Worm (Caenorhabditis elegans): ENCODE data around the gene F59B10.4.
A peak's percentile ranks its signal among the peaks of the same experiment; 100 is the strongest.

F59B10.4 gene

DNA sequence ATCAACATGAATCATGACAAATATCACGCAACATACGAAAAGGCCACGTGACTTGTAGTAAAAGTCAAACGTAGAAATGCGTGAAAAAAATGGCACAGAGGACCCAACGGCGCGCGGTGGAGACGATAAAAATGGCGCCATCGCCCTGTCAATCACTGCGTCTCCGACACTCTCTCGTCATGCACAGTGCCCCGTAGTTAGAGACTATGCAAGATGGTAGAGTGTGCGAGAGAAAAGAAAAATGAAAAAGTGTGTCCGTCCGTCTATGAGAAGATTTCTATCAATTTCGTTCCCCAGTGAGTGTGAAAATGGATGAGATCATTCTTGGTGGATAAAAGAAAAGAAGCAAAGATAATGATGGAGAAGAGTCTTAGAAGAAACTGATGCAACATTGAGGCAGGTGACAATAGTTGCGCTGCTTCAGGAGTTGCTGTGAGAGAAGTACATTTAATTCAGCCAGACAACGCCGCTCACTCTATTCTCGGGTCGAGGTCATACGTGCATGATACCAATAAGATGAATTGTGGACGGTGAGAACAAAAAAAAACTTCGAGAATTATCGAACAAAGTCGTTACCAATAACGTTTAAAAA lies 36.7 kb upstream of the F59B10.4 start (continued):
- peak in 1 of 3 experiments; percentile 17 for TF ChIP-seq ceh-82 (tag; optimal IDR thresholded peaks at IDR 0.05)
- TF ChIP-seq C16A3.4 (tag; optimal IDR thresholded peaks at IDR 0.05): peak; percentile 10
- peak; percentile 0 for TF ChIP-seq jun-1 (tag; optimal IDR thresholded peaks at IDR 0.05)
- TF ChIP-seq ceh-8 (GFP tag; optimal IDR thresholded peaks at IDR 0.05): no peak
- peak in 1 of 2 experiments; percentile 2 for TF ChIP-seq ztf-11 (tag; optimal IDR thresholded peaks at IDR 0.05)
- no peak for TF ChIP-seq sox-4 (tag; optimal IDR thresholded peaks at IDR 0.05)
- TF ChIP-seq fkh-10 (GFP tag; optimal IDR thresholded peaks at IDR 0.05): no peak
- TF ChIP-seq hpl-2 (GFP tag; optimal IDR thresholded peaks at IDR 0.05): no peak
- 0 out of 2 replicates have a peak, but pooled peaks have one; percentile 37 for TF ChIP-seq grh-1 (GFP tag; IDR thresholded peaks at IDR 0.05)
- TF ChIP-seq lin-39 (tag; optimal IDR thresholded peaks at IDR 0.05): peak; percentile 22
- peak; percentile 55 for TF ChIP-seq xbp-1 (tag; optimal IDR thresholded peaks at IDR 0.05)
- peak; percentile 64 for TF ChIP-seq ama-1 (optimal IDR thresholded peaks at IDR 0.05)
- no peak for TF ChIP-seq unc-62 (GFP tag; optimal IDR thresholded peaks at IDR 0.05)
- peak; percentile 44 for TF ChIP-seq aha-1 (tag; optimal IDR thresholded peaks at IDR 0.05)
- peak; percentile 47 for TF ChIP-seq fkh-4 (tag; optimal IDR thresholded peaks at IDR 0.05; ENCODE audit: borderline replicate concordance)
- peak; percentile 59 for TF ChIP-seq tbx-2 (tag; optimal IDR thresholded peaks at IDR 0.05)
- TF ChIP-seq skn-1 (tag; optimal IDR thresholded peaks at IDR 0.05): peak; percentile 57
- TF ChIP-seq nhr-11 (tag; optimal IDR thresholded peaks at IDR 0.05): peak; percentile 45
- TF ChIP-seq snpc-4 (tag; optimal IDR thresholded peaks at IDR 0.05): peak; percentile 25
- no peak for TF ChIP-seq fkh-8 (tag; optimal IDR thresholded peaks at IDR 0.05)
- TF ChIP-seq lsy-2 (tag; optimal IDR thresholded peaks at IDR 0.05): peak; percentile 44 to 68

DNA sequence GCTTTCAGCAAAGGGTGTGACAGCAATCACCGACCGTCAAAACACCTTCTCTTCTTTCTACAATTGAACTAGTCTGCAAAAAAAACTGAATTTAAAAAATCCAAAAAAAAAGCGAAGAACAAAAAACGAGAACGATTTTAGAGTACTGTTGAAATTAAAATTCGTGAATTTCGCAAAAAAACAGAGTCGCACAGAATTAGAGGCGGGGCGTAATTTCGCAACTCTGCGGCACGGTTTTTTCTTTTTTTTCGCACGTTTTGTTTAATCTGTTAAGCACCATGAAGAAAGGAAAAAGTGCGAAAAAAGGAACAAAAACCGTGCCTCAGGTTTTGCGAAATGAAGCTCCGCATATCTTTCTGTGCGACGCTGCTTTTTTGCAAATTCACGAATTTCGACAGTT lies 36.1 kb upstream of the F59B10.4 start, which contains the start of gene mnk-1:
Gene mnk-1 (minus strand): TSS at position 73 of the 400 bp plus-strand sequence.
- TF ChIP-seq ztf-11 (tag; optimal IDR thresholded peaks at IDR 0.05): peak in 1 of 2 experiments; percentile 39
- TF ChIP-seq lin-35 (GFP tag; optimal IDR thresholded peaks at IDR 0.05): no peak
- TF ChIP-seq elt-2 (tag; optimal IDR thresholded peaks at IDR 0.05): no peak
- no peak for TF ChIP-seq unc-30 (tag; optimal IDR thresholded peaks at IDR 0.05)
- TF ChIP-seq unc-130 (tag; optimal IDR thresholded peaks at IDR 0.05): no peak
- TF ChIP-seq nhr-84 (tag; optimal IDR thresholded peaks at IDR 0.05): no peak
- no peak for TF ChIP-seq lir-3 (tag; optimal IDR thresholded peaks at IDR 0.05; ENCODE audit: poor library complexity)

DNA sequence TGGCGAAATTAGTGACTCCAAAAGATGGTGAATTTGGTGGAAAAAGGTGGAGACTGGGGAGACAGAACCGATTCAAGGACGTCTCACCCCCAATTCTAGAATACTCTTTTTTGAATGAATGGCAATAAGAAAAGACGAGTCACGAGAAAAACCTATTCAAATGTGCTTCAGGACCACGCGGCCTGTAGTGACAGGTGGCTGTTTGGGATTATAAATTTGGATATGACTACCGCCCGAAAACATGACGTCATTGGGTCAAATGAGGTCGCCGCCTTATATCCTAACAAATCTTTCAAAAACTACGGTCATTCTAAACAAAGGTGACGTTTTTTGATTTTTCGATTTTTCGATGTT lies 35.1 kb upstream of the F59B10.4 start:
- TF ChIP-seq efl-1 (optimal IDR thresholded peaks at IDR 0.05) (no peak), efl-1 (GFP tag; optimal IDR thresholded peaks at IDR 0.05 in 1 of 2) (peak in 1 of 2 experiments; percentile 2), ztf-11 (tag; optimal IDR thresholded peaks at IDR 0.05) (peak in 1 of 2 experiments; percentile 79), pax-3 (tag; optimal IDR thresholded peaks at IDR 0.05) (no peak), lin-14 (GFP tag; optimal IDR thresholded peaks at IDR 0.05) (peak; percentile 1), swsn-7 (tag; optimal IDR thresholded peaks at IDR 0.05) (peak; percentile 9), C16A3.4 (tag; optimal IDR thresholded peaks at IDR 0.05) (peak; percentile 7), nhr-11 (tag; optimal IDR thresholded peaks at IDR 0.05) (no peak), fkh-4 (tag; optimal IDR thresholded peaks at IDR 0.05; ENCODE audit: borderline replicate concordance) (no peak), unc-130 (tag; optimal IDR thresholded peaks at IDR 0.05) (no peak), nhr-71 (tag; optimal IDR thresholded peaks at IDR 0.05) (peak; percentile 21), snu-23 (GFP tag; optimal IDR thresholded peaks at IDR 0.05) (peak; percentile 39), rnt-1 (tag; optimal IDR thresholded peaks at IDR 0.05) (peak; percentile 17), lin-13 (GFP tag; optimal IDR thresholded peaks at IDR 0.05) (peak; percentile 22), nhr-90 (tag; optimal IDR thresholded peaks at IDR 0.05; ENCODE audit: poor library complexity) (peak; percentile 38), nhr-85 (tag) (peak; percentile 88), nhr-84 (tag; optimal IDR thresholded peaks at IDR 0.05) (no peak), mep-1 (tag; optimal IDR thresholded peaks at IDR 0.05) (peak; percentile 59), ama-1 (optimal IDR thresholded peaks at IDR 0.05) (peak; percentile 34), nhr-47 (tag; optimal IDR thresholded peaks at IDR 0.05) (peak; percentile 11)

All from whole organism, L1 larva.